Fruit fly (Drosophila melanogaster): ENCODE results near the gene CG13058.

Gene CG13058

DNA sequence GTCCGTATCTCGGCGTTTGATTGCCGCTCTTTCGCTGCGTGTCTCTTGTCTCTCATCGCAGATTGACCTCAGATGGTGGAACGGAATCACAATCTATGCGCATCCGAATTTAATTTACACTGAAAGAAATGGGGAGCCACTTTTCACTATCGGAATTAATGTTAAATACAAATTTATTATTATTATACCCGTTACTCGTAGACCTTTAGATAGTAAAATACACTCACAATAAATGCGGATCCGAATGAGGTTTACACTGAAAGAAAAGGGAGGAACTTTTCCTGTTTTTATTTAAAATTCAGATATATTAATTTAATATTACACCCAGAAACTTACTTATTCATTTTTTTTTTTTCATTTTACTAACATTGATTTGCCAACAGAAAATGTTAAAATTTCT lies 39.6 kb upstream of the CG13058 start (continued):
- TF ChIP-seq CG32532 (GFP tag; IDR thresholded peaks at IDR 0.05) (no peak), CG5180 (GFP tag; optimal IDR thresholded peaks at IDR 0.05) (no peak), CG17328 (GFP tag; IDR thresholded peaks at IDR 0.05) (peak; percentile 44; the same call in 1 of the 2 replicates), Dfd (GFP tag; optimal IDR thresholded peaks at IDR 0.05) (no peak), dmrt99B (tag; optimal IDR thresholded peaks at IDR 0.05) (peak; percentile 43), CG32767 (GFP tag; IDR thresholded peaks at IDR 0.05) (peak; percentile 46; the same call in 1 of the 2 replicates), Aef1 (GFP tag; IDR thresholded peaks at IDR 0.05) (0 out of 3 replicates have a peak, but pooled peaks have one; percentile 16), Jarid2 (GFP tag; optimal IDR thresholded peaks at IDR 0.05) (no peak), CG15601 (tag; optimal IDR thresholded peaks at IDR 0.05) (no peak), Oli (tag; optimal IDR thresholded peaks at IDR 0.05) (peak; percentile 61), abd-A (tag; optimal IDR thresholded peaks at IDR 0.05) (no peak), NfI (GFP tag; optimal IDR thresholded peaks at IDR 0.05) (no peak), Mrtf (GFP tag; IDR thresholded peaks at IDR 0.05) (no peak), ac (GFP tag; optimal IDR thresholded peaks at IDR 0.05) (no peak), lab (GFP tag; optimal IDR thresholded peaks at IDR 0.05) (peak; percentile 19), Rfx (GFP tag; IDR thresholded peaks at IDR 0.05) (peak; percentile 38; the same call in 1 of the 2 replicates), gem (tag; optimal IDR thresholded peaks at IDR 0.05) (peak; percentile 65), NC2β (GFP tag; optimal IDR thresholded peaks at IDR 0.05) (no peak), tio (GFP tag; optimal IDR thresholded peaks at IDR 0.05) (peak; percentile 5), tgo (GFP tag; IDR thresholded peaks at IDR 0.05) (peak; percentile 43; the same call in 1 of the 3 replicates), CG12659 (GFP tag; optimal IDR thresholded peaks at IDR 0.05) (peak; percentile 19), Hr51 (GFP tag; optimal IDR thresholded peaks at IDR 0.05) (peak in 1 of 2 experiments; percentile 69), CG7357 (GFP tag; IDR thresholded peaks at IDR 0.05) (0 out of 3 replicates have a peak, but pooled peaks have one; percentile 21), Lhr (GFP tag; optimal IDR thresholded peaks at IDR 0.05) (no peak), CG11695 (GFP tag; IDR thresholded peaks at IDR 0.05) (0 out of 3 replicates have a peak, but pooled peaks have one; percentile 27), stc (GFP tag; IDR thresholded peaks at IDR 0.05) (0 out of 2 replicates have a peak, but pooled peaks have one; percentile 26), sim (GFP tag; IDR thresholded peaks at IDR 0.05) (no peak), Poxn (GFP tag; IDR thresholded peaks at IDR 0.05) (no peak), slbo (GFP tag; IDR thresholded peaks at IDR 0.05) (peak; percentile 22; the same call in 1 of the 2 replicates), ap (GFP tag; IDR thresholded peaks at IDR 0.05) (peak; percentile 65), tin (GFP tag; optimal IDR thresholded peaks at IDR 0.05) (peak; percentile 10), prd (optimal IDR thresholded peaks at IDR 0.05) (no peak), prd (GFP tag; IDR thresholded peaks at IDR 0.05) (peak; percentile 38; the same call in 1 of the 3 replicates), CG13296 (GFP tag; optimal IDR thresholded peaks at IDR 0.05) (peak; percentile 39), Gug (GFP tag; IDR thresholded peaks at IDR 0.05) (0 out of 4 replicates have a peak, but pooled peaks have one; percentile 13), hkb (optimal IDR thresholded peaks at IDR 0.05) (no peak), hkb (GFP tag; IDR thresholded peaks at IDR 0.05) (peak; percentile 66), HLH4C (GFP tag; IDR thresholded peaks at IDR 0.05; ENCODE audit: partially characterized antibody) (no peak), Dll (GFP tag; IDR thresholded peaks at IDR 0.05; ENCODE audit: partially characterized antibody) (no peak), tap (tag; optimal IDR thresholded peaks at IDR 0.05) (peak; percentile 5), pb (GFP tag; optimal IDR thresholded peaks at IDR 0.05) (no peak), ranshi (GFP tag; IDR thresholded peaks at IDR 0.05) (0 out of 2 replicates have a peak, but pooled peaks have one; percentile 28), CG32772 (GFP tag; IDR thresholded peaks at IDR 0.05) (0 out of 2 replicates have a peak, but pooled peaks have one; percentile 25), Bdp1 (GFP tag; optimal IDR thresholded peaks at IDR 0.05) (no peak), CG14441 (GFP tag; IDR thresholded peaks at IDR 0.05) (peak; percentile 33; the same call in 1 of the 2 replicates), CG6791 (GFP tag; IDR thresholded peaks at IDR 0.05; ENCODE audit: partially characterized antibody) (no peak)

Measured in whole organism, embryonic.